Worm (Caenorhabditis elegans) whole organism, young adult: ENCODE data around the gene let-716.

Experiments
- F10E7.11 ChIP-seq: sonication (generic microtip); optimal IDR thresholded peaks from 2 replicates; lab custom pipeline; 2017; ENCODE audit warnings: mild to moderate bottlenecking, missing genetic modification characterization, moderate library complexity, missing compliant biosample characterization
- F33H1.4 ChIP-seq: fragments of 200-800 bp; sonication (Bioruptor generic); IDR thresholded peaks from 2 replicates; pipeline ENCODE4 v1.3.6; 2022; ENCODE audit warnings: missing genetic modification reagents, missing genetic modification characterization, missing compliant biosample characterization
- F37B4.10 ChIP-seq: fragments of 200-800 bp; sonication (Bioruptor generic); IDR thresholded peaks from 2 replicates; pipeline ENCODE4 v1.3.6; 2022; ENCODE audit warnings: missing genetic modification characterization, missing compliant biosample characterization
- F49E8.2 ChIP-seq: sonication (generic microtip); optimal IDR thresholded peaks from 3 replicates; lab custom pipeline; 2017; ENCODE audit warnings: missing genetic modification characterization, mild to moderate bottlenecking, missing compliant biosample characterization, antibody characterized with exemption, moderate library complexity; ENCODE audit not compliant: insufficient read depth
- F52B5.7 ChIP-seq: sonication (generic microtip); optimal IDR thresholded peaks from 2 replicates; lab custom pipeline; 2016; ENCODE audit warnings: mild to moderate bottlenecking, missing genetic modification characterization, missing compliant biosample characterization
- F57C9.4 ChIP-seq: sonication (generic microtip); optimal IDR thresholded peaks from 2 replicates; lab custom pipeline; 2017; ENCODE audit warnings: mild to moderate bottlenecking, missing genetic modification characterization, missing compliant biosample characterization
- K11D2.4 ChIP-seq: fragments of 200-800 bp; sonication (Bioruptor generic); IDR thresholded peaks from 2 replicates; pipeline ENCODE4 v1.3.6; 2022; ENCODE audit warnings: missing genetic modification reagents, missing genetic modification characterization, missing compliant biosample characterization
- T26A5.8 ChIP-seq: sonication (generic microtip); optimal IDR thresholded peaks from 2 replicates; lab custom pipeline; 2016; ENCODE audit warnings: missing genetic modification characterization, missing compliant biosample characterization
- Y53G8AR.9 ChIP-seq: fragments of 200-800 bp; sonication (Bioruptor generic); conservative IDR thresholded peaks from 2 replicates; pipeline ENCODE4 v1.3.6; 2022; ENCODE audit warnings: missing genetic modification reagents, missing genetic modification characterization, missing compliant biosample characterization
- Y56A3A.18 ChIP-seq: fragments of 200-800 bp; sonication (Bioruptor generic); IDR thresholded peaks from 2 replicates; pipeline ENCODE4 v1.3.6; 2022; ENCODE audit warnings: missing genetic modification reagents, missing genetic modification characterization, missing compliant biosample characterization
- Y67H2A.10 ChIP-seq: fragments of 200-800 bp; sonication (Bioruptor generic); conservative IDR thresholded peaks from 2 replicates; pipeline ENCODE4 v1.3.6; 2022; ENCODE audit warnings: missing genetic modification reagents, missing genetic modification characterization, missing compliant biosample characterization
- attf-5 ChIP-seq: fragments of 200-800 bp; sonication (Bioruptor generic); optimal IDR thresholded peaks from 2 replicates; lab custom pipeline; 2018; ENCODE audit warnings: mild to moderate bottlenecking, missing genetic modification characterization, missing compliant biosample characterization
- bed-1 ChIP-seq: fragments of 200-800 bp; sonication (Bioruptor generic); IDR thresholded peaks from 2 replicates; pipeline ENCODE4 v1.3.6; 2022; ENCODE audit warnings: missing genetic modification reagents, missing genetic modification characterization, missing compliant biosample characterization
- cebp-1 ChIP-seq, 2 experiments: fragments of 200-800 bp in 1 of 2; sonication (Bioruptor generic) in 1 of 2; sonication (generic microtip) in 1 of 2; IDR thresholded peaks in 1 of 2; optimal IDR thresholded peaks in 1 of 2; 2 replicates each; pipeline versions ENCODE4 v1.3.6 to Lab custom; 2017 to 2022; ENCODE audit warnings: missing compliant biosample characterization in 2 of 2, missing genetic modification characterization in 2 of 2, mild to moderate bottlenecking in 1 of 2, missing genetic modification reagents in 1 of 2, moderate library complexity in 1 of 2
- cebp-2 ChIP-seq: fragments of 200-800 bp; sonication (Bioruptor generic); IDR thresholded peaks from 2 replicates; pipeline ENCODE4 v1.3.6; 2022; ENCODE audit warnings: missing genetic modification characterization, missing compliant biosample characterization
- ceh-40 ChIP-seq: fragments of 200-800 bp; sonication (Bioruptor generic); IDR thresholded peaks from 2 replicates; pipeline ENCODE4 v1.3.6; 2022; ENCODE audit warnings: missing genetic modification characterization, missing compliant biosample characterization
- ceh-79 ChIP-seq: sonication (generic microtip); optimal IDR thresholded peaks from 2 replicates; lab custom pipeline; 2017; ENCODE audit warnings: mild to moderate bottlenecking, missing genetic modification characterization, missing compliant biosample characterization
- chd-7 ChIP-seq: sonication (generic microtip); optimal IDR thresholded peaks from 2 replicates; lab custom pipeline; 2016; ENCODE audit warnings: mild to moderate bottlenecking, missing genetic modification characterization, moderate library complexity, missing compliant biosample characterization
- die-1 ChIP-seq: sonication (generic microtip); optimal IDR thresholded peaks from 2 replicates; lab custom pipeline; 2016; ENCODE audit warnings: missing genotype, mild to moderate bottlenecking, missing genetic modification characterization, missing compliant biosample characterization
- dpff-1 ChIP-seq: sonication (generic microtip); optimal IDR thresholded peaks from 2 replicates; lab custom pipeline; 2017; ENCODE audit warnings: mild to moderate bottlenecking, missing genetic modification characterization, missing compliant biosample characterization
- dpl-1 ChIP-seq: fragments of 150-350 bp; optimal IDR thresholded peaks from 2 replicates; lab custom pipeline; 2014; ENCODE audit warnings: missing biosample characterization, missing genetic modification reagents, missing genetic modification characterization
- ekl-4 ChIP-seq: fragments of 200-800 bp; sonication (Bioruptor generic); IDR thresholded peaks from 2 replicates; pipeline ENCODE4 v1.3.6; 2022; ENCODE audit warnings: missing genetic modification reagents, missing genetic modification characterization, missing compliant biosample characterization
- ets-4 ChIP-seq: fragments of 200-800 bp; sonication (Bioruptor generic); optimal IDR thresholded peaks from 2 replicates; lab custom pipeline; 2018; ENCODE audit warnings: mild to moderate bottlenecking, missing genetic modification characterization, missing compliant biosample characterization
- lin-35 ChIP-seq, 3 experiments: fragments of 150-350 bp in 2 of 3; sonication (generic microtip) in 1 of 3; optimal IDR thresholded peaks; 2 replicates each; lab custom pipeline; 2014 to 2018; ENCODE audit warnings: missing biosample characterization in 3 of 3, missing genetic modification characterization in 3 of 3, missing genetic modification reagents in 3 of 3
- lin-40 ChIP-seq: sonication (generic microtip); optimal IDR thresholded peaks from 2 replicates; lab custom pipeline; 2016; ENCODE audit warnings: missing genetic modification characterization, mild to moderate bottlenecking, missing compliant biosample characterization, missing genotype, missing genetic modification reagents
- lir-1 ChIP-seq: fragments of 200-800 bp; sonication (Bioruptor generic); conservative IDR thresholded peaks from 2 replicates; pipeline ENCODE4 v1.3.6; 2022; ENCODE audit warnings: missing genetic modification reagents, missing genetic modification characterization, missing compliant biosample characterization
- lsl-1 ChIP-seq: fragments of 200-800 bp; sonication (Bioruptor generic); optimal IDR thresholded peaks from 2 replicates; lab custom pipeline; 2018; ENCODE audit warnings: mild to moderate bottlenecking, missing genetic modification characterization, moderate library complexity, missing compliant biosample characterization
- madf-6 ChIP-seq: fragments of 200-800 bp; sonication (Bioruptor generic); IDR thresholded peaks from 2 replicates; pipeline ENCODE4 v1.3.6; 2022; ENCODE audit warnings: missing genetic modification reagents, missing genetic modification characterization, missing compliant biosample characterization
- nfya-1 ChIP-seq: sonication (generic microtip); optimal IDR thresholded peaks from 2 replicates; lab custom pipeline; 2017; ENCODE audit warnings: antibody characterized with exemption, missing compliant biosample characterization, missing genetic modification characterization, borderline replicate concordance; ENCODE audit not compliant: insufficient read depth
- nfya-2 ChIP-seq: fragments of 200-800 bp; sonication (Bioruptor generic); IDR thresholded peaks from 2 replicates; pipeline ENCODE4 v1.3.6; 2022; ENCODE audit warnings: missing genetic modification reagents, missing genetic modification characterization, missing compliant biosample characterization
- nfyb-1 ChIP-seq: fragments of 200-800 bp; sonication (Bioruptor generic); IDR thresholded peaks from 2 replicates; pipeline ENCODE4 v1.3.6; 2022; ENCODE audit warnings: missing genetic modification reagents, missing genetic modification characterization, missing compliant biosample characterization
- nhr-179 ChIP-seq: sonication (generic microtip); optimal IDR thresholded peaks from 2 replicates; lab custom pipeline; 2016; ENCODE audit warnings: mild to moderate bottlenecking, missing genetic modification characterization, missing compliant biosample characterization
- nhr-27 ChIP-seq: fragments of 200-800 bp; sonication (Bioruptor generic); optimal IDR thresholded peaks from 2 replicates; lab custom pipeline; 2018; ENCODE audit warnings: mild to moderate bottlenecking, missing genetic modification characterization, moderate library complexity, missing compliant biosample characterization
- pha-4 ChIP-seq: fragments of 150-350 bp; sonication (generic microtip); optimal IDR thresholded peaks from 2 replicates; lab custom pipeline; 2014; ENCODE audit warnings: missing biosample characterization, missing genetic modification reagents, missing genetic modification characterization
- snpc-1.1 ChIP-seq: sonication (generic microtip); optimal IDR thresholded peaks from 2 replicates; lab custom pipeline; 2017; ENCODE audit warnings: missing genetic modification characterization, mild to moderate bottlenecking, missing compliant biosample characterization, antibody characterized with exemption, moderate library complexity, missing genotype, missing genetic modification reagents; ENCODE audit not compliant: insufficient read depth
- snpc-1.3 ChIP-seq: sonication (generic microtip); optimal IDR thresholded peaks from 2 replicates; lab custom pipeline; 2017; ENCODE audit warnings: missing genetic modification characterization, mild to moderate bottlenecking, missing compliant biosample characterization, antibody characterized with exemption, moderate library complexity, missing genotype, missing genetic modification reagents; ENCODE audit not compliant: insufficient read depth
- snpc-4 ChIP-seq, 5 experiments: fragments of 150-350 bp in 1 of 5; sonication (generic microtip) in 4 of 5; optimal IDR thresholded peaks; 2 replicates each; lab custom pipeline; 2014 to 2018; ENCODE audit warnings: missing genetic modification characterization in 5 of 5, missing biosample characterization in 3 of 5, antibody characterized with exemption in 2 of 5, mild to moderate bottlenecking in 2 of 5, missing compliant biosample characterization in 2 of 5, missing genotype in 2 of 5, moderate library complexity in 2 of 5, missing genetic modification reagents in 1 of 5
- sptf-2 ChIP-seq: fragments of 200-800 bp; sonication (Bioruptor generic); optimal IDR thresholded peaks from 2 replicates; lab custom pipeline; 2018; ENCODE audit warnings: mild to moderate bottlenecking, missing genetic modification characterization, missing compliant biosample characterization
- tbp1 ChIP-seq: fragments of 200-800 bp; sonication (Bioruptor generic); optimal IDR thresholded peaks from 2 replicates; lab custom pipeline; 2018; ENCODE audit warnings: mild to moderate bottlenecking, missing genetic modification characterization, missing compliant biosample characterization
- tlf-1 ChIP-seq: fragments of 200-800 bp; sonication (Bioruptor generic); optimal IDR thresholded peaks from 2 replicates; lab custom pipeline; 2018; ENCODE audit warnings: mild to moderate bottlenecking, missing genetic modification characterization, missing compliant biosample characterization
- unc-62 ChIP-seq: fragments of 150-350 bp; optimal IDR thresholded peaks from 2 replicates; lab custom pipeline; 2014; ENCODE audit warnings: missing biosample characterization, missing genetic modification reagents, missing genetic modification characterization
- zfh-2 ChIP-seq: fragments of 200-800 bp; sonication (Bioruptor generic); conservative IDR thresholded peaks from 2 replicates; pipeline ENCODE4 v1.3.6; 2022; ENCODE audit warnings: missing genetic modification reagents, missing genetic modification characterization, missing compliant biosample characterization
- ztf-26 ChIP-seq: sonication (generic microtip); optimal IDR thresholded peaks from 2 replicates; lab custom pipeline; 2017; ENCODE audit warnings: missing genetic modification characterization, missing compliant biosample characterization
- ztf-28 ChIP-seq: fragments of 200-800 bp; sonication (Bioruptor generic); IDR thresholded peaks from 2 replicates; pipeline ENCODE4 v1.3.6; 2022; ENCODE audit warnings: missing genetic modification reagents, missing genetic modification characterization, missing compliant biosample characterization

let-716 gene

DNA sequence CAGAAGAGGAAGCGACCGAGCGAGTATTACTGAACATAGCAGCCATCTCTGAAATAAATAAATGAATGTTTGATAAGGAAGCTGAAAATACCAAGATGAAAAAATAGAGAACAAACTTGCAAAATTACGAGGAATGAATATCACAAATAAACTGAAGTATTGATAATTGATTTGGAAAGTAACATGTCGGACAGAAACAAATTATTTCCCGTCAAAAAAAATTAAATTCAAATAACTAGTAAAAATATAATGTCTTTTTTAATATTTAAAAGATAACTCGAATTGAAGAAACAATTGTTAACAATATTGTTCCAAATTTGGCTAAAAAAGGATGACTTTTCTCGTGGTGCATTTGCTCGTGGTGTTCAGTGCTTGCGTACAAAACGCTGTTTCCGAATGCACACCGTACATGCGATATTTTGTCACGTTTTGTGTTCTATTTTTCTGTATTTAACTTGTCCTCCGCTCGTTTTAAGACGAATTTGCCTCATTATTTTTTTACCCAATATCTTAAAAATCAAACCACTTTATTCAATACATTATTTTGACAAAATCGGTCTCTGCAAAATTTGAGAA lies 41.4 kb upstream of the let-716 start, which contains the start of gene rpn-13:
Gene rpn-13, minus strand, starts transcription at position 51 of the 576 bp plus-strand sequence.
- no peak for TF ChIP-seq F52B5.7 (tag; lab: Kevin White, UChicago)
- TF ChIP-seq madf-6 (GFP tag; lab: Robert Waterston, UW) = 0 out of 2 replicates have a peak, but pooled peaks have one; percentile 22
- TF ChIP-seq tlf-1 (GFP tag; lab: Kevin White, UChicago) = no peak
- TF ChIP-seq dpl-1 (GFP tag; lab: Kevin White, UChicago) = no peak
- TF ChIP-seq nhr-27 (tag; lab: Kevin White, UChicago) = no peak
- TF ChIP-seq unc-62 (GFP tag; lab: Kevin White, UChicago) = no peak
- no peak for TF ChIP-seq cebp-2 (GFP tag; lab: Robert Waterston, UW)
- TF ChIP-seq tbp1 = no peak
- no peak for TF ChIP-seq snpc-1.1
- no peak for TF ChIP-seq dpff-1 (tag; lab: Kevin White, UChicago)
- TF ChIP-seq snpc-1.3 (tag; lab: Kevin White, UChicago) = peak; percentile 28
- TF ChIP-seq ceh-40 = no peak
- no peak for TF ChIP-seq cebp-1 (GFP tag; IDR thresholded peaks at IDR 0.05; lab: Robert Waterston, UW)
- TF ChIP-seq cebp-1 (tag; optimal IDR thresholded peaks at IDR 0.05; lab: Kevin White, UChicago) = peak; percentile 20
- TF ChIP-seq lsl-1 = peak; percentile 73
- TF ChIP-seq ztf-26 (tag; lab: Kevin White, UChicago) = no peak
- TF ChIP-seq attf-5 (GFP tag; lab: Kevin White, UChicago) = peak; percentile 49
- TF ChIP-seq lin-35 (GFP tag; optimal IDR thresholded peaks at IDR 0.05; lab: Kevin White, UChicago) = no peak

DNA sequence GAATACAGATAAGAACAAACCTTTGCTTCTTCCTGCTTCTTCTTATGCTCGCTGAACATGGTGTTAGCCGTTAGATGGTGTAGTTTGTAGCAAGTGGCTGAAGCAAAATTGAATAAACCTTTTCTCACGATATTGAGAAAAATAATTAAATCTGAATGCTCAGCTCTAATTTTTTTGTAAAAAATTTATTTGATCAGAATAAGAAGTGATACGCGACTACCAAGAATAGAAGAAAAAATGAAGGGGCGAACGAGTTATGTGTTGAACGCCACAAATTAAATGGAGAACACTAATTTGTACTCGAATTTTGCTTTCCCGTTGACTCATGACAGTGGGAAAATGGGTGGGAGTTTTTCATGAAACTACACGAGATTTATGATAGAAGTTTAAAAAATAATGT lies 40.1 kb upstream of the let-716 start, which contains the start of gene C56G2.9:
Gene C56G2.9, minus strand, starts transcription at position 101 of the 400 bp plus-strand sequence.
- TF ChIP-seq nhr-179 (tag; lab: Kevin White, UChicago) = no peak
- TF ChIP-seq ztf-28 = no peak
- no peak for TF ChIP-seq T26A5.8 (tag; lab: Kevin White, UChicago)
- TF ChIP-seq K11D2.4 (GFP tag; lab: Robert Waterston, UW) = no peak
- TF ChIP-seq die-1 (tag; lab: Kevin White, UChicago) = no peak
- TF ChIP-seq nfya-1 = no peak
- TF ChIP-seq lin-35 (GFP tag; optimal IDR thresholded peaks at IDR 0.05; lab: Kevin White, UChicago) = no peak
- TF ChIP-seq F57C9.4 (tag; lab: Kevin White, UChicago) = no peak
- TF ChIP-seq chd-7 (tag; lab: Kevin White, UChicago) = no peak
- TF ChIP-seq bed-1 (GFP tag; lab: Robert Waterston, UW) = no peak
- no peak for TF ChIP-seq ceh-79 (tag; lab: Kevin White, UChicago)

DNA sequence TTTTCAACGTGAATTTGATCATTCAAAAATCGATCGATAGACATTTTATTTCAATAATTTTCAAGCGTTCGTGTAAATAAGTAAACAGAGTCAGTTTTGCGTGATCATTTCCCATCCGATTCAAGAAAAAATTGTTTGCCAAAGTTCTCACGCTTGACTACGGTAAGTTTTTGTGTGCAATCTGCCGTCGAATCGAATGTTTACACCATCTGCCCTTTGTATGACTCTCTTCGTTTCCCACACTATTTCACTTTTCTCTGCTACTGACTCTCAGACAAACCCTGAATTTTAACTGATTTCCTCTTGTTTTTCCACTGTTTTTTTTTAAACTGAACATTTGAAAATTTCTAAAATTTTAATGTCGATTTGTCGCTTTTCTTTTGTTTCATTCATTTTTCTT lies 38.6 kb upstream of the let-716 start:
- TF ChIP-seq Y67H2A.10 (GFP tag; lab: Robert Waterston, UW) = no peak
- no peak for TF ChIP-seq F10E7.11 (tag; lab: Kevin White, UChicago)
- TF ChIP-seq Y56A3A.18 (GFP tag; lab: Robert Waterston, UW) = no peak
- TF ChIP-seq pha-4 = no peak
- TF ChIP-seq ekl-4 (GFP tag; lab: Robert Waterston, UW) = peak; percentile 80
- peak; percentile 57; the same call in 1 of the 2 replicates for TF ChIP-seq lir-1
- TF ChIP-seq F37B4.10 (GFP tag; lab: Robert Waterston, UW) = no peak
- no peak for TF ChIP-seq sptf-2 (GFP tag; lab: Kevin White, UChicago)
- no peak for TF ChIP-seq zfh-2
- no peak for TF ChIP-seq nhr-27 (tag; lab: Kevin White, UChicago)
- TF ChIP-seq Y53G8AR.9 (GFP tag; lab: Robert Waterston, UW) = 0 out of 2 replicates have a peak, but pooled peaks have one; percentile 28
- TF ChIP-seq lin-40 = peak; percentile 76
- no peak for TF ChIP-seq ets-4
- TF ChIP-seq F33H1.4 (GFP tag; lab: Robert Waterston, UW) = peak; percentile 61
- TF ChIP-seq snpc-4 (GFP tag; optimal IDR thresholded peaks at IDR 0.05; lab: Kevin White, UChicago) = no peak
- TF ChIP-seq snpc-4 (tag; optimal IDR thresholded peaks at IDR 0.05; lab: Kevin White, UChicago) = peak in 3 of 4 experiments; percentile 52 to 81 (median 62)
- TF ChIP-seq nfyb-1 (GFP tag; lab: Robert Waterston, UW) = 0 out of 2 replicates have a peak, but pooled peaks have one; percentile 38
- TF ChIP-seq F49E8.2 (tag; lab: Kevin White, UChicago) = peak; percentile 58
- TF ChIP-seq nfya-2 = no peak
